Worm (Caenorhabditis elegans): ENCODE results near the gene snf-3.

The snf-3 gene

ce11 chrII:1117992-1118729 lies 26.4 kb downstream of the snf-3 start, which contains the start of gene lips-13:
lips-13 (minus strand) TSS chrII:1118042.
- TF ChIP-seq tra-4 (tag; optimal IDR thresholded peaks at IDR 0.05) = no peak
- TF ChIP-seq aly-1 (tag; optimal IDR thresholded peaks at IDR 0.05) = no peak
- no peak for TF ChIP-seq hmbx-1 (tag; optimal IDR thresholded peaks at IDR 0.05)
- no peak for TF ChIP-seq hnd-1 (tag; optimal IDR thresholded peaks at IDR 0.05)
- no peak for TF ChIP-seq B0310.2 (tag; optimal IDR thresholded peaks at IDR 0.05)
- no peak for TF ChIP-seq ets-7 (tag; optimal IDR thresholded peaks at IDR 0.05)
- no peak for TF ChIP-seq scrt-1 (GFP tag; IDR thresholded peaks at IDR 0.05)
- no peak for TF ChIP-seq pes-1 (GFP tag; IDR thresholded peaks at IDR 0.05)
- no peak for TF ChIP-seq tbx-11 (GFP tag; IDR thresholded peaks at IDR 0.05)
- TF ChIP-seq sea-1 (GFP tag; conservative IDR thresholded peaks at IDR 0.05) = no peak
- no peak for TF ChIP-seq F13C5.2 (tag; optimal IDR thresholded peaks at IDR 0.05)
- no peak for TF ChIP-seq ceh-36 (tag; optimal IDR thresholded peaks at IDR 0.05)
- TF ChIP-seq flt-1 (GFP tag; IDR thresholded peaks at IDR 0.05) = no peak
- TF ChIP-seq ceh-13 (GFP tag; optimal IDR thresholded peaks at IDR 0.05) = no peak
- no peak for TF ChIP-seq tbx-37 (GFP tag; conservative IDR thresholded peaks at IDR 0.05)
- no peak for TF ChIP-seq hmg-4 (GFP tag; optimal IDR thresholded peaks at IDR 0.05)

DNA sequence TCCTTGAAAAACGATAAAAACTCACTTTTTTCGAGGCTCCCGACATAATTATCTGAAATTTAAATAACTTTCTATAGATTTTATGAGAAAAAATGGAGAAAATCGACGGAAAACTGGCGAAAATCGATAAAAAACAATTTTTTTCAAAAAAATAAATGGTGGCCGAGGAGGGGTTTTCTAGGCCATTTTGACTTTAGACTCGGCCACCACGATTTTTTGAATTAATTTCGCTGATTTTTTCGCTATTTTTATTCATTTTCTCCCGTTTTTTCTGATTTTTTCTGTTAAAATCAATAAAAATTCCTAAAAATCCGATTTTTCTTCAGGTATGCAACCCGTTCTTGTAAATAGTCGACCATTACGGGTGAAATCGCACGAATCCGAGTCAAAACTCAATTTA lies 31.4 kb downstream of the snf-3 start, which contains the start of the genes sut-1 and eri-3:
TSS of gene sut-1 (minus strand) at position 58 of the 400 bp plus-strand sequence.
TSS of gene eri-3 (plus strand) at position 327 of the 400 bp plus-strand sequence.
- TF ChIP-seq scrt-1 (GFP tag; IDR thresholded peaks at IDR 0.05) (no peak), tbx-11 (GFP tag; IDR thresholded peaks at IDR 0.05) (no peak), ama-1 (optimal IDR thresholded peaks at IDR 0.05) (no peak), ceh-13 (GFP tag; optimal IDR thresholded peaks at IDR 0.05) (no peak), B0310.2 (tag; optimal IDR thresholded peaks at IDR 0.05) (no peak), aly-1 (tag; optimal IDR thresholded peaks at IDR 0.05) (no peak), pes-1 (GFP tag; IDR thresholded peaks at IDR 0.05) (no peak), F13C5.2 (tag; optimal IDR thresholded peaks at IDR 0.05) (no peak), sea-1 (GFP tag; conservative IDR thresholded peaks at IDR 0.05) (no peak)

- TF ChIP-seq ets-7 (tag; optimal IDR thresholded peaks at IDR 0.05) (no peak), aly-1 (tag; optimal IDR thresholded peaks at IDR 0.05) (no peak), flt-1 (GFP tag; IDR thresholded peaks at IDR 0.05) (no peak), ama-1 (optimal IDR thresholded peaks at IDR 0.05) (no peak), hmg-4 (GFP tag; optimal IDR thresholded peaks at IDR 0.05) (no peak)
Measured at ce11 chrII:1124757-1125156, 33.0 kb downstream of the snf-3 start.

DNA sequence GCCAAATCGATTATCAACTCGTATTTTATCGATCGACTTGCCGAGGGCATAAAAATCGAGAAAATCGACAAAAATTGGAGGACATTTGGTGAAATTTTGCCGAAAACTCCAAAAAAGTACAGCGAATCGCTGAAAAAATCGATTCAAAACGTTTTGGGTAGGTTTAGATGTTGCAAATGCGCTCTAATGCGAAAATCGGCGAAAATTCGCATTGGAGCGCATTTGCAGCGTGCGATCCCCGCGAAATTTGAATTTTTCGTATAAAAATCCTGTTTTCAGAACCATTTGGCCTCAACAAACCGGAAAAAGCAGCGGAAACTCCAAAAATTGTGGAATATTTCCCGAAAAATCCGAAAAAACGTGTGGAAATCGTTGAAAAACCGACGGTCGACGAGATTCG lies 34.7 kb downstream of the snf-3 start:
- TF ChIP-seq ceh-13 (GFP tag; optimal IDR thresholded peaks at IDR 0.05) (no peak), B0310.2 (tag; optimal IDR thresholded peaks at IDR 0.05) (no peak), flt-1 (GFP tag; IDR thresholded peaks at IDR 0.05) (no peak), ets-7 (tag; optimal IDR thresholded peaks at IDR 0.05) (no peak), ama-1 (optimal IDR thresholded peaks at IDR 0.05) (no peak), hmg-4 (GFP tag; optimal IDR thresholded peaks at IDR 0.05) (no peak), tbx-11 (GFP tag; IDR thresholded peaks at IDR 0.05) (no peak), tbx-37 (GFP tag; conservative IDR thresholded peaks at IDR 0.05) (no peak), scrt-1 (GFP tag; IDR thresholded peaks at IDR 0.05) (no peak), hnd-1 (tag; optimal IDR thresholded peaks at IDR 0.05) (no peak), aly-1 (tag; optimal IDR thresholded peaks at IDR 0.05) (no peak), tra-4 (tag; optimal IDR thresholded peaks at IDR 0.05) (no peak)

- TF ChIP-seq ama-1 (optimal IDR thresholded peaks at IDR 0.05) (no peak), hmg-4 (GFP tag; optimal IDR thresholded peaks at IDR 0.05) (no peak), tbx-37 (GFP tag; conservative IDR thresholded peaks at IDR 0.05) (no peak), F13C5.2 (tag; optimal IDR thresholded peaks at IDR 0.05) (no peak), flt-1 (GFP tag; IDR thresholded peaks at IDR 0.05) (no peak), tbx-11 (GFP tag; IDR thresholded peaks at IDR 0.05) (no peak), pes-1 (GFP tag; IDR thresholded peaks at IDR 0.05) (no peak), B0310.2 (tag; optimal IDR thresholded peaks at IDR 0.05) (no peak), ceh-36 (tag; optimal IDR thresholded peaks at IDR 0.05) (no peak), scrt-1 (GFP tag; IDR thresholded peaks at IDR 0.05) (no peak), ceh-13 (GFP tag; optimal IDR thresholded peaks at IDR 0.05) (no peak), aly-1 (tag; optimal IDR thresholded peaks at IDR 0.05) (no peak), tra-4 (tag; optimal IDR thresholded peaks at IDR 0.05) (no peak), sea-1 (GFP tag; conservative IDR thresholded peaks at IDR 0.05) (no peak), hnd-1 (tag; optimal IDR thresholded peaks at IDR 0.05) (no peak), hmbx-1 (tag; optimal IDR thresholded peaks at IDR 0.05) (no peak), ets-7 (tag; optimal IDR thresholded peaks at IDR 0.05) (no peak)
Measured at ce11 chrII:1127676-1128075, 35.9 kb downstream of the snf-3 start, which contains the start of gene taf-6.1. taf-6.1 (plus strand) TSS chrII:1127976.

- TF ChIP-seq sea-1 (GFP tag; conservative IDR thresholded peaks at IDR 0.05) (no peak), hmbx-1 (tag; optimal IDR thresholded peaks at IDR 0.05) (no peak), ets-7 (tag; optimal IDR thresholded peaks at IDR 0.05) (no peak), scrt-1 (GFP tag; IDR thresholded peaks at IDR 0.05) (no peak), pes-1 (GFP tag; IDR thresholded peaks at IDR 0.05) (no peak), tra-4 (tag; optimal IDR thresholded peaks at IDR 0.05) (no peak), flt-1 (GFP tag; IDR thresholded peaks at IDR 0.05) (no peak), F13C5.2 (tag; optimal IDR thresholded peaks at IDR 0.05) (no peak), tbx-37 (GFP tag; conservative IDR thresholded peaks at IDR 0.05) (no peak)
Measured at ce11 chrII:1130241-1130640, 38.4 kb downstream of the snf-3 start.

- no peak for TF ChIP-seq pes-1 (GFP tag; IDR thresholded peaks at IDR 0.05)
- no peak for TF ChIP-seq ceh-36 (tag; optimal IDR thresholded peaks at IDR 0.05)
- TF ChIP-seq ets-7 (tag; optimal IDR thresholded peaks at IDR 0.05) = no peak
- no peak for TF ChIP-seq flt-1 (GFP tag; IDR thresholded peaks at IDR 0.05)
- no peak for TF ChIP-seq ama-1 (optimal IDR thresholded peaks at IDR 0.05)
- TF ChIP-seq F13C5.2 (tag; optimal IDR thresholded peaks at IDR 0.05) = no peak
- TF ChIP-seq tra-4 (tag; optimal IDR thresholded peaks at IDR 0.05) = no peak
- no peak for TF ChIP-seq hmbx-1 (tag; optimal IDR thresholded peaks at IDR 0.05)
- no peak for TF ChIP-seq ceh-13 (GFP tag; optimal IDR thresholded peaks at IDR 0.05)
- TF ChIP-seq tbx-11 (GFP tag; IDR thresholded peaks at IDR 0.05) = no peak
- no peak for TF ChIP-seq hmg-4 (GFP tag; optimal IDR thresholded peaks at IDR 0.05)
- no peak for TF ChIP-seq aly-1 (tag; optimal IDR thresholded peaks at IDR 0.05)
Measured at ce11 chrII:1131367-1131766, 39.6 kb downstream of the snf-3 start.
